Fruit fly (Drosophila melanogaster): ENCODE measurements around the gene nkd.

The nkd gene

DNA sequence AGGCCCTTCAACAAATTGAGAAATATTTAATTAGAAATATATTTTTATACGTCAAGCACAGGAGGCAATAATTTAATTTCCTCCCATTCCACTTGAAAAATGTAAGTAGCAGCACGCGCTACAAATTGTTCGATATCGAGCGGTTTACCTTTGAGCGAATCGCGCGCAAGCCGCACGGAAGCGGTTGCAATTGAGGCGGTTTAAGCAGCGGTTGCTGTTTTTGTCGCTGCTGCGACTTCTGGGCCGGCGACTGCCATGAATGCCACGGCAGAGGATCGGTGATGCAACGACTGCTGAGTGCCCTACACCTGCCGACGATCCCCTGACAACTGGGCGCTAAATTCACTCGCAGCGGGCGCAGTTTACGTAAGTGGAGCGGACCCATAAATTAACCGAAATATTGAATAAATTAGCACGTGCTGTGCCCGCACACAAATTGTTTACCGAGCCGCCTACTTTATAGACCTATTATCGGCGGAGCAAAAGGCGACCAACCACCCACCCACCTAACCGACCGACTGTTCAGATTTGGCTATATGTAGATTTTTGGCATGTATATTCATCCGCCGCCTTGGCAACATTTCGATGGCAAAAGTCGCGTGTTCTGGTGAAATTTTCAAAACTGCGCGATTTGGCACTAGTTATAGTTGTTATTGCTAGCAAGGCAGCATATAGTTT, 51.5 kb downstream of the nkd start (continued):
- TF ChIP-seq Ets65A (GFP tag) (peak; percentile 58), CG10274 (GFP tag; optimal IDR thresholded peaks at IDR 0.05) (peak; percentile 44), tgo (GFP tag; IDR thresholded peaks at IDR 0.05) (no peak), CG8359 (GFP tag; optimal IDR thresholded peaks at IDR 0.05; ENCODE audit: borderline replicate concordance) (peak; percentile 98), E2f1 (GFP tag; IDR thresholded peaks at IDR 0.05) (no peak), CG10267 (tag; optimal IDR thresholded peaks at IDR 0.05) (no peak), CG2889 (GFP tag; IDR thresholded peaks at IDR 0.05) (no peak), CG16813 (GFP tag; IDR thresholded peaks at IDR 0.05; ENCODE audit: partially characterized antibody) (0 out of 3 replicates have a peak, but pooled peaks have one; percentile 24), Awh (GFP tag; IDR thresholded peaks at IDR 0.05) (no peak), CG14710 (tag; optimal IDR thresholded peaks at IDR 0.05) (no peak), Oaz (GFP tag; IDR thresholded peaks at IDR 0.05) (no peak), bowl (GFP tag; IDR thresholded peaks at IDR 0.05) (no peak), CG10565 (GFP tag; optimal IDR thresholded peaks at IDR 0.05) (no peak), cwo (GFP tag; optimal IDR thresholded peaks at IDR 0.05) (peak; percentile 74), btn (GFP tag; optimal IDR thresholded peaks at IDR 0.05) (no peak), CG34224 (GFP tag; IDR thresholded peaks at IDR 0.05; ENCODE audit: partially characterized antibody) (peak; percentile 28; the same call in 1 of the 3 replicates), maf-S (GFP tag; optimal IDR thresholded peaks at IDR 0.05) (no peak), Med (GFP tag) (peak; percentile 57), ase (GFP tag; IDR thresholded peaks at IDR 0.05) (no peak), CG18764 (GFP tag; optimal IDR thresholded peaks at IDR 0.05) (no peak), HLHmδ (GFP tag; optimal IDR thresholded peaks at IDR 0.05) (no peak), Rfx (GFP tag; IDR thresholded peaks at IDR 0.05) (no peak), ato (GFP tag; IDR thresholded peaks at IDR 0.05; ENCODE audit: partially characterized antibody) (no peak), lbe (GFP tag; optimal IDR thresholded peaks at IDR 0.05) (no peak), slbo (GFP tag; IDR thresholded peaks at IDR 0.05) (0 out of 2 replicates have a peak, but pooled peaks have one; percentile 18), CG3163 (GFP tag; optimal IDR thresholded peaks at IDR 0.05) (no peak), CG34422 (GFP tag; IDR thresholded peaks at IDR 0.05) (0 out of 3 replicates have a peak, but pooled peaks have one; percentile 26), CG17612 (GFP tag; IDR thresholded peaks at IDR 0.05) (peak; percentile 15; the same call in 1 of the 2 replicates)

DNA sequence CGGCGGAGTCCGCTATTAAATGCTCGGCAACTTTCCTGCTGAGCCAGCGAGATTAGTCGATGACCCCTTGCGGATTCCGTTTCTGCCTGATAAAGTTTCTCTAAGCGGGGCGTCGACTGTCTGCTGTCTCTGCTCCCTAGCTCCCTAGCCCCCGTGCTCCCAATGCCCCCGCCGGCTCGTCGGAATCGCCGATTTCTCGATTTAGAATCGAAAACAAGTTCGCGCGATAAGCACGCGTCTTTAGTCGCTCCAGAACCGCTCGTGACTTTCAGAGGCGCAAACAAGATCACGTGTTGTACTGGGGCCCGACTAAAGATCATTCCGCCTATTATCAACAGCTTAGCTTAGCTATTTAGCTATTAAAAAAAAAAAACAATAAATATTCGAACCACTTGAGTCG, 52.4 kb downstream of the nkd start:
- TF ChIP-seq CG12071 (GFP tag; optimal IDR thresholded peaks at IDR 0.05) = no peak
- no peak for TF ChIP-seq p53 (GFP tag; optimal IDR thresholded peaks at IDR 0.05)
- TF ChIP-seq schlank (tag; optimal IDR thresholded peaks at IDR 0.05) = no peak
- TF ChIP-seq Tbp (GFP tag; optimal IDR thresholded peaks at IDR 0.05) = peak; percentile 60
- no peak for TF ChIP-seq CTCF (GFP tag; optimal IDR thresholded peaks at IDR 0.05)
- no peak for TF ChIP-seq Rx (GFP tag; IDR thresholded peaks at IDR 0.05)
- TF ChIP-seq CG14014 (GFP tag; IDR thresholded peaks at IDR 0.05) = no peak
- no peak for TF ChIP-seq CG6175 (GFP tag; IDR thresholded peaks at IDR 0.05)
- TF ChIP-seq cwo (GFP tag; optimal IDR thresholded peaks at IDR 0.05) = peak; percentile 99
- TF ChIP-seq Fer1 (GFP tag; optimal IDR thresholded peaks at IDR 0.05) = no peak
- TF ChIP-seq Doc3 (GFP tag; IDR thresholded peaks at IDR 0.05; ENCODE audit: partially characterized antibody) = no peak
- peak; percentile 83 for TF ChIP-seq sug (tag; optimal IDR thresholded peaks at IDR 0.05)
- TF ChIP-seq BtbVII (GFP tag; optimal IDR thresholded peaks at IDR 0.05) = no peak
- TF ChIP-seq Drgx (GFP tag; IDR thresholded peaks at IDR 0.05) = no peak
- TF ChIP-seq hbn (GFP tag; IDR thresholded peaks at IDR 0.05; ENCODE audit: partially characterized antibody) = no peak
- TF ChIP-seq CG4404 (GFP tag; IDR thresholded peaks at IDR 0.05) = no peak
- no peak for TF ChIP-seq usp (GFP tag; optimal IDR thresholded peaks at IDR 0.05)
- TF ChIP-seq Med (GFP tag) = no peak
- TF ChIP-seq kni (GFP tag; optimal IDR thresholded peaks at IDR 0.05) = no peak
- TF ChIP-seq CG11456 (GFP tag; IDR thresholded peaks at IDR 0.05) = no peak
- peak; percentile 98 for TF ChIP-seq CG8359 (GFP tag; optimal IDR thresholded peaks at IDR 0.05; ENCODE audit: borderline replicate concordance)
- TF ChIP-seq CG10543 (GFP tag; optimal IDR thresholded peaks at IDR 0.05) = peak; percentile 6
- no peak for TF ChIP-seq CG13624 (GFP tag; optimal IDR thresholded peaks at IDR 0.05)
- TF ChIP-seq sr (GFP tag; IDR thresholded peaks at IDR 0.05) = no peak
- TF ChIP-seq odd (GFP tag; optimal IDR thresholded peaks at IDR 0.05) = no peak
- no peak for TF ChIP-seq CG15601 (tag; optimal IDR thresholded peaks at IDR 0.05)
- no peak for TF ChIP-seq pzg (GFP tag; optimal IDR thresholded peaks at IDR 0.05)
